Worm (Caenorhabditis elegans) whole organism, L2 larva: ENCODE measurements around the gene srh-171.

ENCODE experiments used
- fos-1 ChIP-seq: fragments of 150-350 bp; optimal IDR thresholded peaks from 2 replicates; lab custom pipeline; 2014; ENCODE audit warnings: missing biosample characterization, missing genetic modification characterization
- mdl-1 ChIP-seq, 2 experiments: fragments of 150-350 bp in 1 of 2; sonication (generic microtip) in 1 of 2; optimal IDR thresholded peaks; 2 replicates each; lab custom pipeline; 2017; ENCODE audit warnings: missing biosample characterization in 2 of 2, missing genetic modification characterization in 2 of 2
- skn-1 ChIP-seq: sonication (generic microtip); optimal IDR thresholded peaks from 2 replicates; lab custom pipeline; 2017; ENCODE audit warnings: missing biosample characterization, missing genetic modification characterization
- unc-55 ChIP-seq: fragments of 150-350 bp; sonication (generic microtip); optimal IDR thresholded peaks from 3 replicates; lab custom pipeline; 2014; ENCODE audit warnings: missing biosample characterization, missing genetic modification reagents, missing genetic modification characterization

DNA sequence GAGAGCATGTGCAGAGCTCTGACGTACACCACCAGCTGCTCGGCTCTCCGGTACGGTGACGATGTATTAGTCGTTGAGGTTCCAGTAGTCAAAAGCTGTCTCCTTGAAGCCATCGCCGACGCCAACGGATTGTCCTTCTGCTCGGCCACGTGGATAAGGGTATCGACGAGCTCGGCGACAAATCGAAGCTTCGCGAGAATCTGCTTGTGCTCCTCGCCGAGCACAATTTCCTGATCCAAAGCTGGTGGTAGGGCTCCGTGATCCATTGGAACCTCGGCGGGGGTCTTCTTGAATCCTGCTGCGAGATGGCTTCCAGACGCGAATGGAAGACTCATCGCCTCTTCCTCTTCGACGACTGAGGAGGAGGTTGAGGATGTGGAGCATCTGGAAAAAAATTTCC is 32.0 kb downstream of the srh-171 start:
- TF ChIP-seq skn-1 (tag; lab: Kevin White, UChicago) (no peak), fos-1 (tag; lab: Kevin White, UChicago) (no peak), mdl-1 (tag; optimal IDR thresholded peaks at IDR 0.05; lab: Kevin White, UChicago) (no peak), unc-55 (no peak)
